Worm (Caenorhabditis elegans) whole organism, mixed stage, embryonic: ENCODE data around the gene T02E9.5.
A peak's percentile ranks its signal among the peaks of the same experiment; 100 is the strongest.

ENCODE experiments used
- M03D4.4 ChIP-seq: sonication (generic microtip); optimal IDR thresholded peaks from 2 replicates; lab custom pipeline; 2017; ENCODE audit warnings: mild to moderate bottlenecking, missing genetic modification characterization, missing compliant biosample characterization
- bed-3 ChIP-seq: fragments of 200-800 bp; sonication (Bioruptor generic); optimal IDR thresholded peaks from 3 replicates; lab custom pipeline; 2018; ENCODE audit warnings: mild to moderate bottlenecking, missing genetic modification characterization, moderate library complexity, missing compliant biosample characterization
- blmp-1 ChIP-seq: fragments of 150-350 bp; optimal IDR thresholded peaks from 2 replicates; lab custom pipeline; 2014; ENCODE audit warnings: missing biosample characterization, missing genetic modification characterization
- ceh-39 ChIP-seq: fragments of 150-350 bp; optimal IDR thresholded peaks from 2 replicates; lab custom pipeline; 2014; ENCODE audit warnings: missing biosample characterization, missing genetic modification characterization
- ceh-83 ChIP-seq: fragments of 200-800 bp; sonication (Bioruptor generic); optimal IDR thresholded peaks from 2 replicates; lab custom pipeline; 2018; ENCODE audit warnings: mild to moderate bottlenecking, missing genetic modification characterization, missing compliant biosample characterization
- ces-1 ChIP-seq: fragments of 150-350 bp; optimal IDR thresholded peaks from 2 replicates; lab custom pipeline; 2014; ENCODE audit warnings: missing biosample characterization, missing genetic modification reagents, missing genetic modification characterization
- cnd-1 ChIP-seq: fragments of 200-800 bp; sonication (Bioruptor generic); optimal IDR thresholded peaks from 2 replicates; lab custom pipeline; 2018; ENCODE audit warnings: mild to moderate bottlenecking, missing genetic modification characterization, missing compliant biosample characterization
- drap-1 ChIP-seq: fragments of 200-800 bp; sonication (Bioruptor generic); optimal IDR thresholded peaks from 3 replicates; lab custom pipeline; 2018; ENCODE audit warnings: mild to moderate bottlenecking, missing genetic modification characterization, missing compliant biosample characterization
- elt-1 ChIP-seq: sonication (generic microtip); optimal IDR thresholded peaks from 2 replicates; lab custom pipeline; 2017; ENCODE audit warnings: missing genetic modification characterization, mild to moderate bottlenecking, missing compliant biosample characterization, antibody characterized with exemption, moderate library complexity, borderline replicate concordance; ENCODE audit not compliant: insufficient read depth
- elt-3 ChIP-seq: fragments of 150-350 bp; optimal IDR thresholded peaks from 2 replicates; lab custom pipeline; 2014; ENCODE audit warnings: missing biosample characterization, missing genetic modification characterization
- flh-1 ChIP-seq: fragments of 200-800 bp; sonication (Bioruptor generic); optimal IDR thresholded peaks from 2 replicates; lab custom pipeline; 2018; ENCODE audit warnings: mild to moderate bottlenecking, missing genetic modification characterization, moderate library complexity, missing compliant biosample characterization
- ham-2 ChIP-seq: fragments of 200-800 bp; sonication (Bioruptor generic); optimal IDR thresholded peaks from 2 replicates; lab custom pipeline; 2018; ENCODE audit warnings: mild to moderate bottlenecking, missing genetic modification characterization, missing compliant biosample characterization
- hlh-1 ChIP-seq: fragments of 150-350 bp; optimal IDR thresholded peaks from 2 replicates; lab custom pipeline; 2014; ENCODE audit warnings: missing biosample characterization, missing genetic modification reagents, missing genetic modification characterization
- lin-32 ChIP-seq: fragments of 200-800 bp; sonication (Bioruptor generic); optimal IDR thresholded peaks from 2 replicates; lab custom pipeline; 2018; ENCODE audit warnings: mild to moderate bottlenecking, missing genetic modification characterization, missing compliant biosample characterization
- lsy-2 ChIP-seq: fragments of 150-350 bp; optimal IDR thresholded peaks from 2 replicates; lab custom pipeline; 2014; ENCODE audit warnings: missing biosample characterization, missing genetic modification characterization
- mab-5 ChIP-seq: fragments of 150-350 bp; optimal IDR thresholded peaks from 2 replicates; lab custom pipeline; 2014; ENCODE audit warnings: missing biosample characterization, missing genetic modification characterization
- mep-1 ChIP-seq: fragments of 150-350 bp; optimal IDR thresholded peaks from 2 replicates; lab custom pipeline; 2017; ENCODE audit warnings: missing biosample characterization, missing genetic modification reagents, missing genetic modification characterization, inconsistent platforms
- mls-2 ChIP-seq: sonication (generic microtip); optimal IDR thresholded peaks from 2 replicates; lab custom pipeline; 2016; ENCODE audit warnings: mild to moderate bottlenecking, missing genetic modification characterization, moderate library complexity, missing compliant biosample characterization
- nhr-12 ChIP-seq: fragments of 150-350 bp; optimal IDR thresholded peaks from 2 replicates; lab custom pipeline; 2014; ENCODE audit warnings: missing biosample characterization, missing genetic modification characterization
- nhr-2 ChIP-seq: fragments of 150-350 bp; optimal IDR thresholded peaks from 2 replicates; lab custom pipeline; 2014; ENCODE audit warnings: missing biosample characterization, missing genetic modification characterization
- nhr-237 ChIP-seq: fragments of 150-350 bp; optimal IDR thresholded peaks from 2 replicates; lab custom pipeline; 2014; ENCODE audit warnings: missing biosample characterization, missing genetic modification characterization
- nhr-28 ChIP-seq: fragments of 150-350 bp; optimal IDR thresholded peaks from 2 replicates; lab custom pipeline; 2014; ENCODE audit warnings: missing biosample characterization, missing genetic modification characterization
- nhr-76 ChIP-seq: sonication (generic microtip); optimal IDR thresholded peaks from 2 replicates; lab custom pipeline; 2017; ENCODE audit warnings: missing biosample characterization, missing genetic modification characterization
- pha-4 ChIP-seq: fragments of 150-350 bp; optimal IDR thresholded peaks from 2 replicates; lab custom pipeline; 2018; ENCODE audit warnings: missing biosample characterization, missing genetic modification reagents, missing genetic modification characterization
- sem-2 ChIP-seq: fragments of 200-800 bp; sonication (Bioruptor generic); optimal IDR thresholded peaks from 2 replicates; lab custom pipeline; 2018; ENCODE audit warnings: mild to moderate bottlenecking, missing genetic modification characterization, missing compliant biosample characterization
- snpc-4 ChIP-seq: fragments of 150-350 bp; optimal IDR thresholded peaks from 2 replicates; lab custom pipeline; 2014; ENCODE audit warnings: missing biosample characterization, missing genetic modification characterization
- sptf-1 ChIP-seq: sonication (generic microtip); optimal IDR thresholded peaks from 2 replicates; lab custom pipeline; 2017; ENCODE audit warnings: mild to moderate bottlenecking, missing genetic modification characterization, moderate library complexity, missing compliant biosample characterization
- unc-120 ChIP-seq: sonication (generic microtip); optimal IDR thresholded peaks from 2 replicates; lab custom pipeline; 2017; ENCODE audit warnings: missing genetic modification characterization, missing compliant biosample characterization; ENCODE audit not compliant: poor library complexity, severe bottlenecking
- unc-39 ChIP-seq: fragments of 150-350 bp; optimal IDR thresholded peaks from 2 replicates; lab custom pipeline; 2014; ENCODE audit warnings: missing biosample characterization, missing genetic modification characterization
- unc-62 ChIP-seq: fragments of 150-350 bp; optimal IDR thresholded peaks from 2 replicates; lab custom pipeline; 2014; ENCODE audit warnings: missing biosample characterization, missing genetic modification reagents, missing genetic modification characterization
- zip-8 ChIP-seq: fragments of 150-350 bp; optimal IDR thresholded peaks from 2 replicates; lab custom pipeline; 2014; ENCODE audit warnings: missing biosample characterization, missing genetic modification characterization
- ztf-11 ChIP-seq: fragments of 150-350 bp; optimal IDR thresholded peaks from 2 replicates; lab custom pipeline; 2014; ENCODE audit warnings: missing biosample characterization, missing genetic modification characterization

Gene T02E9.5

ce11 chrV:11300539-11300938 is 41.5 kb upstream of the T02E9.5 start, which contains the start of gene srh-47:
srh-47 (minus strand) TSS chrV:11300639.
- TF ChIP-seq lin-32 (GFP tag; lab: Kevin White, UChicago) (no peak), mep-1 (no peak), nhr-2 (tag; lab: Kevin White, UChicago) (no peak), nhr-28 (tag; lab: Kevin White, UChicago) (no peak), snpc-4 (tag; lab: Kevin White, UChicago) (no peak), nhr-237 (no peak), drap-1 (GFP tag; lab: Kevin White, UChicago) (no peak), ceh-83 (GFP tag; lab: Kevin White, UChicago) (no peak), ceh-39 (no peak), ztf-11 (no peak), cnd-1 (tag; lab: Kevin White, UChicago) (no peak), nhr-76 (tag; lab: Kevin White, UChicago) (no peak), sptf-1 (tag; lab: Kevin White, UChicago) (no peak), sem-2 (GFP tag; lab: Kevin White, UChicago) (no peak)
- TF ChIP-seq, all 35 proteins: peak for 0

- TF ChIP-seq cnd-1 (tag; lab: Kevin White, UChicago): no peak
- no peak for TF ChIP-seq nhr-237
- TF ChIP-seq hlh-1: no peak
- no peak for TF ChIP-seq nhr-2 (tag; lab: Kevin White, UChicago)
- TF ChIP-seq flh-1 (GFP tag; lab: Kevin White, UChicago): no peak
- no peak for TF ChIP-seq ces-1 (GFP tag; lab: Kevin White, UChicago)
- TF ChIP-seq snpc-4 (tag; lab: Kevin White, UChicago): no peak
- TF ChIP-seq sptf-1 (tag; lab: Kevin White, UChicago): no peak
- no peak for TF ChIP-seq sem-2 (GFP tag; lab: Kevin White, UChicago)
- TF ChIP-seq unc-120 (tag; lab: Kevin White, UChicago): no peak
- TF ChIP-seq nhr-76 (tag; lab: Kevin White, UChicago): no peak
- no peak for TF ChIP-seq mls-2 (tag; lab: Kevin White, UChicago)
- TF ChIP-seq bed-3: no peak
- TF ChIP-seq unc-39 (tag; lab: Kevin White, UChicago): no peak
- TF ChIP-seq ceh-83 (GFP tag; lab: Kevin White, UChicago): no peak
- no peak for TF ChIP-seq pha-4 (tag; lab: Kevin White, UChicago)
- no peak for TF ChIP-seq ham-2 (GFP tag; lab: Kevin White, UChicago)
- TF ChIP-seq ztf-11: no peak
- TF ChIP-seq mep-1: no peak
- no peak for TF ChIP-seq nhr-28 (tag; lab: Kevin White, UChicago)
Measured at ce11 chrV:11302698-11303097, 39.3 kb upstream of the T02E9.5 start, which contains the start of gene srh-46. srh-46 (minus strand) TSS chrV:11302886.

- TF ChIP-seq ceh-83 (GFP tag; lab: Kevin White, UChicago) (no peak), blmp-1 (tag; lab: Kevin White, UChicago) (no peak), elt-1 (tag; lab: Kevin White, UChicago) (no peak), sem-2 (GFP tag; lab: Kevin White, UChicago) (no peak), M03D4.4 (tag; lab: Kevin White, UChicago) (no peak), lsy-2 (tag; lab: Kevin White, UChicago) (no peak), nhr-12 (tag; lab: Kevin White, UChicago) (no peak), bed-3 (no peak), ceh-39 (no peak), hlh-1 (no peak), pha-4 (tag; lab: Kevin White, UChicago) (no peak)
Measured at ce11 chrV:11304200-11304599, 37.8 kb upstream of the T02E9.5 start.

ce11 chrV:11304879-11305278 is 37.2 kb upstream of the T02E9.5 start, which contains the start of gene srh-45:
srh-45 (minus strand) TSS chrV:11304979.
- TF ChIP-seq mls-2 (tag; lab: Kevin White, UChicago): no peak
- TF ChIP-seq blmp-1 (tag; lab: Kevin White, UChicago): no peak
- TF ChIP-seq mep-1: no peak
- no peak for TF ChIP-seq ceh-83 (GFP tag; lab: Kevin White, UChicago)
- no peak for TF ChIP-seq unc-39 (tag; lab: Kevin White, UChicago)
- TF ChIP-seq lsy-2 (tag; lab: Kevin White, UChicago): no peak
- TF ChIP-seq zip-8 (tag; lab: Kevin White, UChicago): no peak
- no peak for TF ChIP-seq cnd-1 (tag; lab: Kevin White, UChicago)
- TF ChIP-seq sem-2 (GFP tag; lab: Kevin White, UChicago): no peak
- no peak for TF ChIP-seq ham-2 (GFP tag; lab: Kevin White, UChicago)
- no peak for TF ChIP-seq pha-4 (tag; lab: Kevin White, UChicago)
- no peak for TF ChIP-seq ztf-11
- no peak for TF ChIP-seq nhr-2 (tag; lab: Kevin White, UChicago)

ce11 chrV:11307781-11308180 is 34.3 kb upstream of the T02E9.5 start:
- TF ChIP-seq nhr-12 (tag; lab: Kevin White, UChicago) (no peak), mab-5 (tag; lab: Kevin White, UChicago) (peak; percentile 72), unc-62 (GFP tag; lab: Kevin White, UChicago) (peak; percentile 98), elt-3 (tag; lab: Kevin White, UChicago) (no peak), unc-120 (tag; lab: Kevin White, UChicago) (peak; percentile 87), hlh-1 (peak; percentile 1)
